Fruit fly (Drosophila melanogaster) whole organism, embryonic: ENCODE results near the gene CG14564.

Experiments used
- CG11398 ChIP-seq: fragments of 200-800 bp; sonication (Bioruptor generic); optimal IDR thresholded peaks from 2 replicates; lab custom pipeline; 2016; ENCODE audit warnings: missing biosample characterization, missing genetic modification characterization
- Trl ChIP-seq, 3 experiments: fragments of >200 bp in 2 of 3; fragments of 200-800 bp in 1 of 3; sonication (Bioruptor generic) in 1 of 3; optimal IDR thresholded peaks; 2 replicates in 1 of 3; 3 replicates in 2 of 3; lab custom pipeline; 2016 to 2017; ENCODE audit warnings: missing biosample characterization in 1 of 3, missing genetic modification characterization in 1 of 3
- bcd ChIP-seq: fragments of 200-800 bp; sonication (Bioruptor generic); optimal IDR thresholded peaks from 2 replicates; lab custom pipeline; 2017; ENCODE audit warnings: missing biosample characterization, mild to moderate bottlenecking, missing genetic modification characterization
- sqz ChIP-seq: fragments of 200-800 bp; sonication (Bioruptor generic); optimal IDR thresholded peaks from 3 replicates; lab custom pipeline; 2018; ENCODE audit warnings: missing biosample characterization, mild to moderate bottlenecking, missing genetic modification characterization

DNA sequence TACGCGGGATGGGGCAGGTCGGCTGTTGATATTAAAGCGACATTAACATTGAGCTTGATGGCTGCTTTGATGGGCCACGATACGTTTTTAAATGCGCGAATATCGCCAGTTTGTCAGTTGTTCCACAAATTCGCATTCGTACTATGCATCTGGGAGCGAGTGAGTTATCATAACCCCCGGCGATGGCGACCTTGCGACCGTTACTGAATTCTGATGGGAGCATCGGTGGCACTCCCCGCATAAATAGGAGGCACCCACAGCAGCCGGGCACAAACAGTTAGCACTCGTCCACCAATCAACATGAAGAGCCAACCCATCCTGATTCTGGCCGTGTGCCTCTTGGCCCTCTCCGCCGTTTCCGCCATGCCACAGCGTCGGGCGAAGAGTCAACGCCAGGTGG is at the start of gene CG14564:
- no peak for TF ChIP-seq Trl (optimal IDR thresholded peaks at IDR 0.05; lab: Kevin White, UChicago)
- no peak for TF ChIP-seq Trl (GFP tag; optimal IDR thresholded peaks at IDR 0.05; lab: Kevin White, UChicago)
- no peak for TF ChIP-seq CG11398 (GFP tag; lab: Kevin White, UChicago)
- TF ChIP-seq sqz (GFP tag; lab: Kevin White, UChicago), result no peak
- no peak for TF ChIP-seq bcd
